Fruit fly (Drosophila melanogaster): ENCODE data around the gene AdamTS-B.
A peak's percentile ranks its signal among the peaks of the same experiment; 100 is the strongest.

Gene AdamTS-B

DNA sequence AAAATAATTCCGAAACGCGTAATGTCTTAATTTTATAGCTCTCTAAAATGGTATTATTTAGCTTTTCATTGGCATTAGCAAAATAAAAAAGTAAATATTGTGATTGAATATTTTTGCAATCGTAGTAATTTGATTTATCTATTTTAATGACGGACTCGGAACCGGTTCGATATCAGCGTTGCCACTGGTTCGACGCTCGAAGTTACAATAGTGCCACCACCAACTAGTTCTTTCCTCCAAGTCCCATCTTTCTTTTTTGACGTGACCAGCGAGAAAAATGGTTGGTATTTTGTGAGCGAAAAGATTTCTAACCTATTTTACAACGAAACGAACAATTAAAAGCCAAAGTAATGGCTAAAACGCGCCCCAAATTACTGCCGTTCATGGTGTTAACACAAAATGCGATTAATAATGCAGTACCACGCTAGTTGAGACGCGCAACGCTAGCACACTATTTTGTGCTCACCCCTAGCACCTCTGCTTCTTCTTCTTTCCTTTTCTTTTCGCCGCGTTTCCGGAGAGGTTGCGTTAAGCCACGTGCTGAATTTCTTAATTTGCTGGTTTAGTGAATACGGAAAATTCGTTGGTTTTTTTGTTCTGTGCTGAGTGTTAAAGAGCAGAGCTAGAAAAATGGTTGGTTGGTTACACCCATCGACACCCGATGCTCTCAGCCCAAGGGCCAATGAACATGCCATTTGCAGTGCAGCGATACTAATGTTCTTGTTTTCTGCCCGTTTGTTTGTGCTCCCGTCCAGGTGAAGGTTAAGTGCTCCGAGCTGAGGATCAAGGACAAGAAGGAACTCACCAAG is 25.9 kb upstream of the AdamTS-B start, which contains the start of gene RpL35 (continued):
- TF ChIP-seq CG15696 (tag; optimal IDR thresholded peaks at IDR 0.05) (peak; percentile 7), Rfx (GFP tag; IDR thresholded peaks at IDR 0.05) (peak; percentile 37; the same call in 1 of the 2 replicates), HLH4C (GFP tag; IDR thresholded peaks at IDR 0.05; ENCODE audit: partially characterized antibody) (no peak), CG8290 (GFP tag; optimal IDR thresholded peaks at IDR 0.05) (no peak), CG8290 (tag; optimal IDR thresholded peaks at IDR 0.05) (peak in 1 of 2 experiments; percentile 41), CG2129 (GFP tag; IDR thresholded peaks at IDR 0.05; ENCODE audit: partially characterized antibody) (no peak), cato (GFP tag; optimal IDR thresholded peaks at IDR 0.05; ENCODE audit: borderline replicate concordance) (no peak), Bgb (GFP tag; IDR thresholded peaks at IDR 0.05; ENCODE audit: partially characterized antibody) (peak; percentile 29; the same call in 1 of the 2 replicates), dm (GFP tag; optimal IDR thresholded peaks at IDR 0.05) (peak; percentile 96), ac (GFP tag; optimal IDR thresholded peaks at IDR 0.05) (no peak), CG4328 (GFP tag; optimal IDR thresholded peaks at IDR 0.05) (peak; percentile 27), CG12744 (GFP tag; optimal IDR thresholded peaks at IDR 0.05) (no peak), exex (tag; optimal IDR thresholded peaks at IDR 0.05) (no peak), Med (GFP tag) (peak; percentile 90), ara (GFP tag; IDR thresholded peaks at IDR 0.05) (no peak), NfI (GFP tag; optimal IDR thresholded peaks at IDR 0.05) (peak; percentile 60), crol (GFP tag; IDR thresholded peaks at IDR 0.05) (0 out of 2 replicates have a peak, but pooled peaks have one; percentile 29), CG12659 (GFP tag; optimal IDR thresholded peaks at IDR 0.05) (peak; percentile 72), CG7556 (GFP tag; optimal IDR thresholded peaks at IDR 0.05) (peak; percentile 7), CG13123 (GFP tag; optimal IDR thresholded peaks at IDR 0.05) (no peak)

- TF ChIP-seq CG10462 (GFP tag; optimal IDR thresholded peaks at IDR 0.05) (no peak), chinmo (GFP tag; IDR thresholded peaks at IDR 0.05; ENCODE audit: partially characterized antibody) (0 out of 4 replicates have a peak, but pooled peaks have one; percentile 33), Pdp1 (GFP tag; optimal IDR thresholded peaks at IDR 0.05) (peak in 1 of 2 experiments; percentile 0)
Observed at dm6 chrX:5676855-5677254, 21.5 kb upstream of the AdamTS-B start.

DNA sequence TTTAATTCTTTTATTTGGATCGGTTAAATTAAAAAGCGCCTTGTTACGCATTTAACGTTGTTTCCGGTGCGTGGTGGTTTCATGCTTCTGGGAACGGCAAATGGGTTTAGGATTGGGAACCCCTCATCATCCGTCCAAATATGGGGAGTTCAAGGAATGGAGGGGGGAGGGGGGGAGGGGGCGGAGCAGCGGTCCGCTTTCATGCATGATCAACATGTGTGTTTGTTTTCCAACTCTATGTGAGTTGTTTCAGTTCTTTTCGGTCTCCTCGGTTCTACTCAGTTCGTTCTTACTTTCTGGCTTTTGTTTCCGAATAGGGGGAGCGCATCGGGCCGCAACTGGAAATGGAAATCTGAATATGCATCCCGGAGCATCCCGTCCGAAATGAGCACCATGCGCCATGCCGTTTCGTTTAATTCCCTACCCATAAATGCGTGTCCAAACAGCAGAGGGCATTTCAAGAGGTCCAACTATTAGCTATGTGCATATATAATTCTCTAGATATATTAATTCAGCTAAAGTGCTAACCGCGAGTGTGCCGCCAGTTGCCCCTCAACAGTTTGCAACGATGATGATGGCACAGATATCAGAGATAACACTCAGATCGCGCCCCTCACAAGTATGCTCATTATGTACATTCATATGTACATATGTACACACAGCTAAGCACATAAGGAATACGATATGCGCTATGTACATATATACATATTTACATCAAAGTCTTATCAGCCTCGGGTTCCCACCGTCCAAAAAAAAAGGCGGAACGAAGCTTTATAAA is 20.8 kb upstream of the AdamTS-B start:
- TF ChIP-seq Sry-β (GFP tag; optimal IDR thresholded peaks at IDR 0.05), result peak; percentile 77
- TF ChIP-seq dysf (GFP tag; IDR thresholded peaks at IDR 0.05), result peak; percentile 83; the same call in 2 of the 3 replicates
- TF ChIP-seq CG17912 (GFP tag; optimal IDR thresholded peaks at IDR 0.05), result peak; percentile 98
- TF ChIP-seq stc (GFP tag; IDR thresholded peaks at IDR 0.05), result peak; percentile 86
- TF ChIP-seq kni (GFP tag; optimal IDR thresholded peaks at IDR 0.05), result peak; percentile 99
- TF ChIP-seq Elba2 (GFP tag; optimal IDR thresholded peaks at IDR 0.05), result no peak
- TF ChIP-seq al (GFP tag; IDR thresholded peaks at IDR 0.05), result peak; percentile 16; the same call in 1 of the 2 replicates
- TF ChIP-seq cad (GFP tag; optimal IDR thresholded peaks at IDR 0.05), result no peak
- peak; percentile 71 for TF ChIP-seq Antp (GFP tag; optimal IDR thresholded peaks at IDR 0.05)
- TF ChIP-seq fd96Cb (tag; optimal IDR thresholded peaks at IDR 0.05), result peak; percentile 80
- peak; percentile 28 for TF ChIP-seq CG16815 (GFP tag; optimal IDR thresholded peaks at IDR 0.05)
- TF ChIP-seq nerfin-1 (tag; optimal IDR thresholded peaks at IDR 0.05), result peak; percentile 94
- peak; percentile 90 for TF ChIP-seq maf-S (GFP tag; optimal IDR thresholded peaks at IDR 0.05)
- peak; percentile 79 for TF ChIP-seq CG10321 (GFP tag; IDR thresholded peaks at IDR 0.05)
- peak; percentile 92; the same call in 2 of the 3 replicates for TF ChIP-seq so (GFP tag; IDR thresholded peaks at IDR 0.05)
- TF ChIP-seq tio (GFP tag; optimal IDR thresholded peaks at IDR 0.05), result peak; percentile 89
- TF ChIP-seq Atf3 (GFP tag; optimal IDR thresholded peaks at IDR 0.05), result peak; percentile 80
- peak; percentile 85 for TF ChIP-seq sens-2 (GFP tag; IDR thresholded peaks at IDR 0.05)
- TF ChIP-seq CG14050 (GFP tag; IDR thresholded peaks at IDR 0.05), result peak; percentile 67
- TF ChIP-seq NK7.1 (GFP tag; optimal IDR thresholded peaks at IDR 0.05), result peak; percentile 92
- no peak for TF ChIP-seq fru (optimal IDR thresholded peaks at IDR 0.05)
- TF ChIP-seq bab2 (GFP tag; optimal IDR thresholded peaks at IDR 0.05), result peak; percentile 97
- peak; percentile 93 for TF ChIP-seq BtbVII (GFP tag; optimal IDR thresholded peaks at IDR 0.05)
